Worm (Caenorhabditis elegans) whole organism, early embryonic: ENCODE data around the gene ZK792.7.

Experiments used
- F13C5.2 ChIP-seq: sonication (generic microtip); optimal IDR thresholded peaks from 2 replicates; lab custom pipeline; 2017; ENCODE audit warnings: mild to moderate bottlenecking, missing genetic modification characterization, inconsistent platforms, missing compliant biosample characterization
- ama-1 ChIP-seq: fragments of 150-350 bp; optimal IDR thresholded peaks from 2 replicates; lab custom pipeline; 2014
- ets-7 ChIP-seq: sonication (generic microtip); optimal IDR thresholded peaks from 2 replicates; lab custom pipeline; 2016; ENCODE audit warnings: missing genotype, missing genetic modification characterization, missing compliant biosample characterization
- flt-1 ChIP-seq: fragments of 200-800 bp; sonication (Bioruptor generic); IDR thresholded peaks from 2 replicates; pipeline ENCODE4 v1.3.6; 2022; ENCODE audit warnings: missing genetic modification characterization, missing compliant biosample characterization

ce11 chrIV:11721878-11722277 is 27.6 kb downstream of the ZK792.7 start:
- TF ChIP-seq ama-1 (lab: Kevin White, UChicago) (no peak), F13C5.2 (tag; lab: Kevin White, UChicago) (no peak), flt-1 (GFP tag; lab: Robert Waterston, UW) (no peak), ets-7 (tag; lab: Kevin White, UChicago) (no peak)
